Worm (Caenorhabditis elegans) whole organism, L2 larva: Measurements from ENCODE around the gene C03H5.5.
A peak's percentile ranks its signal among the peaks of the same experiment; 100 is the strongest.

Experiments
- R02D3.7 ChIP-seq: fragments of 150-350 bp; optimal IDR thresholded peaks from 2 replicates; lab custom pipeline; 2014; ENCODE audit warnings: missing biosample characterization, missing genetic modification characterization
- alr-1 ChIP-seq: fragments of 150-350 bp; optimal IDR thresholded peaks from 2 replicates; lab custom pipeline; 2014; ENCODE audit warnings: missing biosample characterization, missing genetic modification characterization
- aly-2 ChIP-seq: fragments of 150-350 bp; optimal IDR thresholded peaks from 2 replicates; lab custom pipeline; 2014; ENCODE audit warnings: missing biosample characterization, missing genetic modification characterization
- blmp-1 ChIP-seq: sonication (generic microtip); optimal IDR thresholded peaks from 2 replicates; lab custom pipeline; 2017; ENCODE audit warnings: missing genetic modification characterization, mild to moderate bottlenecking, missing compliant biosample characterization, antibody characterized with exemption, moderate library complexity; ENCODE audit not compliant: insufficient read depth
- elt-1 ChIP-seq: fragments of 150-350 bp; optimal IDR thresholded peaks from 2 replicates; lab custom pipeline; 2014; ENCODE audit warnings: missing biosample characterization, missing genetic modification characterization
- fos-1 ChIP-seq: fragments of 150-350 bp; optimal IDR thresholded peaks from 2 replicates; lab custom pipeline; 2014; ENCODE audit warnings: missing biosample characterization, missing genetic modification characterization
- lin-13 ChIP-seq: fragments of 150-350 bp; optimal IDR thresholded peaks from 2 replicates; lab custom pipeline; 2014; ENCODE audit warnings: missing biosample characterization, missing genetic modification reagents, missing genetic modification characterization
- mab-5 ChIP-seq: fragments of 150-350 bp; optimal IDR thresholded peaks from 2 replicates; lab custom pipeline; 2014; ENCODE audit warnings: missing biosample characterization, missing genetic modification characterization
- mdl-1 ChIP-seq, 2 experiments: fragments of 150-350 bp in 1 of 2; sonication (generic microtip) in 1 of 2; optimal IDR thresholded peaks; 2 replicates each; lab custom pipeline; 2017; ENCODE audit warnings: missing biosample characterization in 2 of 2, missing genetic modification characterization in 2 of 2
- nhr-12 ChIP-seq: fragments of 150-350 bp; optimal IDR thresholded peaks from 2 replicates; lab custom pipeline; 2014; ENCODE audit warnings: missing biosample characterization, missing genetic modification characterization
- unc-55 ChIP-seq: fragments of 150-350 bp; sonication (generic microtip); optimal IDR thresholded peaks from 3 replicates; lab custom pipeline; 2014; ENCODE audit warnings: missing biosample characterization, missing genetic modification reagents, missing genetic modification characterization
- ztf-1 ChIP-seq: fragments of 200-800 bp; sonication (Bioruptor generic); conservative IDR thresholded peaks from 2 replicates; pipeline ENCODE4 v1.3.6; 2022; ENCODE audit warnings: missing genetic modification characterization, missing compliant biosample characterization
- ztf-11 ChIP-seq: sonication (generic microtip); optimal IDR thresholded peaks from 2 replicates; lab custom pipeline; 2017; ENCODE audit warnings: missing biosample characterization, missing genetic modification characterization

Gene C03H5.5

DNA sequence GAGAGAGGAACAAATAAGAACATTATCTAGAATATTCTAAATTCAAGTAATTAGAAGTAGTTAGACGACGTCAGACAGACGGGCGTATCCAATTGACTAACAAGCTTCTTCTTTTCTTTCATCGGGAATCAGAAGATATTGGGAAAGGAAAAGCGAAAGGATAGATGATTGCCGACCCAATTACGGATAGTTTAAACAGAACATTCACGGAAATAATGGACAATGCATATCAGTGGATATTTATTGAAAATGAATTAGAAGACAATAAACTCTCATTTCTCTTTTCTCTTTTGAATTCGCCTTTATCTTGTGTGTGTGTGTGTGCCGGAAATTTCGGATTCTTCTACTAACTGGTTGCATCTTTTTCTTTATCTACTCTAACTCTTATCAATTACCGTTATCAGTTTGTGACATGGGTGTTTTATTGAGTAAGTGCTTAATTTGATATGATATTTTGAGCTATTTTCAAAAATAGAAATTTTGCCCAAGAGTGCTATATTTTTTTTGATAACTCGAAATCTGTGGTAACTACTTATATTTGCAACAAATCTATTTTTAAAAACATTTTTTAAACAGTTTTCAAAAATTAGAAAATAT is 51.2 kb downstream of the C03H5.5 start:
- TF ChIP-seq mdl-1 (tag; optimal IDR thresholded peaks at IDR 0.05; lab: Kevin White, UChicago) (no peak), fos-1 (peak; percentile 18), unc-55 (GFP tag; lab: Kevin White, UChicago) (no peak)
- TF ChIP-seq, all 48 proteins: peak for 1

ce11 chrII:332419-332818 is 52.7 kb downstream of the C03H5.5 start, which contains the start of gene cbn-1:
Gene cbn-1 (minus strand): TSS chrII:332519.
- TF ChIP-seq R02D3.7 (no peak), nhr-12 (tag; lab: Kevin White, UChicago) (no peak), alr-1 (tag; lab: Kevin White, UChicago) (no peak), blmp-1 (tag; lab: Kevin White, UChicago) (no peak), ztf-11 (tag; lab: Kevin White, UChicago) (no peak), mab-5 (tag; lab: Kevin White, UChicago) (no peak), ztf-1 (GFP tag; lab: Robert Waterston, UW) (no peak), elt-1 (tag; lab: Kevin White, UChicago) (no peak), aly-2 (tag; lab: Kevin White, UChicago) (no peak), fos-1 (no peak), lin-13 (GFP tag; lab: Kevin White, UChicago) (no peak)
